Fruit fly (Drosophila melanogaster) whole organism, embryonic: ENCODE data around the gene ABCB7.

Experiments used
- Aef1 ChIP-seq: fragments of 200-800 bp; sonication (Bioruptor generic); IDR thresholded peaks from 3 replicates; pipeline ENCODE4 v1.3.6; 2022; ENCODE audit warnings: missing biosample characterization, missing genetic modification characterization
- Bdp1 ChIP-seq: fragments of 200-800 bp; sonication (Bioruptor generic); optimal IDR thresholded peaks from 3 replicates; lab custom pipeline; 2016; ENCODE audit warnings: missing biosample characterization, missing genetic modification characterization
- BtbVII ChIP-seq: fragments of 200-800 bp; sonication (Bioruptor generic); optimal IDR thresholded peaks from 3 replicates; lab custom pipeline; 2017; ENCODE audit warnings: missing biosample characterization, mild to moderate bottlenecking, missing genetic modification characterization
- CG1024 ChIP-seq: fragments of 200-800 bp; sonication (Bioruptor generic); IDR thresholded peaks from 2 replicates; pipeline ENCODE4 v1.3.6; 2022; ENCODE audit warnings: missing biosample characterization, missing genetic modification characterization
- CG10267 ChIP-seq: fragments of 200-800 bp; sonication (Bioruptor generic); optimal IDR thresholded peaks from 2 replicates; lab custom pipeline; 2018; ENCODE audit warnings: missing biosample characterization, mild to moderate bottlenecking, missing genetic modification characterization, moderate library complexity
- CG10462 ChIP-seq: fragments of 200-800 bp; sonication (Bioruptor generic); optimal IDR thresholded peaks from 2 replicates; lab custom pipeline; 2016; ENCODE audit warnings: missing biosample characterization, missing genetic modification characterization
- CG11085 ChIP-seq: fragments of 200-800 bp; sonication (Bioruptor generic); IDR thresholded peaks from 2 replicates; pipeline ENCODE4 v1.3.6; 2022; ENCODE audit warnings: missing biosample characterization, missing genetic modification characterization
- CG12104 ChIP-seq: fragments of 200-800 bp; sonication (Bioruptor generic); optimal IDR thresholded peaks from 3 replicates; lab custom pipeline; 2016; ENCODE audit warnings: missing biosample characterization, missing genetic modification characterization
- CG13894 ChIP-seq: fragments of 200-800 bp; sonication (Bioruptor generic); optimal IDR thresholded peaks from 3 replicates; lab custom pipeline; 2018; ENCODE audit warnings: missing biosample characterization, mild to moderate bottlenecking, missing genetic modification characterization, moderate library complexity
- CG1529 ChIP-seq: fragments of 200-800 bp; sonication (Bioruptor generic); optimal IDR thresholded peaks from 3 replicates; lab custom pipeline; 2018; ENCODE audit warnings: missing biosample characterization, missing genetic modification characterization
- CG16779 ChIP-seq: fragments of 200-800 bp; sonication (Bioruptor generic); IDR thresholded peaks from 2 replicates; pipeline ENCODE4 v1.3.6; 2022; ENCODE audit warnings: missing biosample characterization, missing genetic modification characterization
- CG17612 ChIP-seq: fragments of 200-800 bp; sonication (Bioruptor generic); IDR thresholded peaks from 2 replicates; pipeline ENCODE4 v1.3.6; 2022; ENCODE audit warnings: missing biosample characterization, missing genetic modification characterization
- CG18011 ChIP-seq: fragments of 200-800 bp; sonication (Bioruptor generic); optimal IDR thresholded peaks from 2 replicates; lab custom pipeline; 2017; ENCODE audit warnings: missing biosample characterization, missing genetic modification characterization, mild to moderate bottlenecking, moderate library complexity, missing genotype
- CG18599 ChIP-seq: fragments of 200-800 bp; sonication (Bioruptor generic); optimal IDR thresholded peaks from 3 replicates; lab custom pipeline; 2017; ENCODE audit warnings: missing biosample characterization, missing genetic modification characterization, mild to moderate bottlenecking, moderate library complexity, missing genetic modification reagents
- CG2678 ChIP-seq: fragments of 200-800 bp; sonication (Bioruptor generic); optimal IDR thresholded peaks from 3 replicates; lab custom pipeline; 2019; ENCODE audit warnings: missing biosample characterization, mild to moderate bottlenecking, missing genetic modification characterization, moderate library complexity
- CG2875 ChIP-seq: fragments of 200-800 bp; sonication (Bioruptor generic); optimal IDR thresholded peaks from 2 replicates; lab custom pipeline; 2017; ENCODE audit warnings: missing biosample characterization, mild to moderate bottlenecking, missing genetic modification characterization, missing genetic modification reagents
- CG33557 ChIP-seq: fragments of 200-800 bp; sonication (Bioruptor generic); optimal IDR thresholded peaks from 2 replicates; lab custom pipeline; 2019; ENCODE audit warnings: missing biosample characterization, mild to moderate bottlenecking, missing genetic modification characterization, moderate library complexity
- CG3407 ChIP-seq: fragments of 200-800 bp; sonication (Bioruptor generic); optimal IDR thresholded peaks from 2 replicates; lab custom pipeline; 2018; ENCODE audit warnings: missing biosample characterization, mild to moderate bottlenecking, missing genetic modification characterization
- CG34376 ChIP-seq: fragments of 200-800 bp; sonication (Bioruptor generic); optimal IDR thresholded peaks from 2 replicates; lab custom pipeline; 2018; ENCODE audit warnings: missing biosample characterization, mild to moderate bottlenecking, missing genetic modification characterization
- CG3995 ChIP-seq: fragments of 200-800 bp; sonication (Bioruptor generic); optimal IDR thresholded peaks from 3 replicates; lab custom pipeline; 2016; ENCODE audit warnings: missing biosample characterization, missing genetic modification characterization
- CG5953 ChIP-seq: fragments of 200-800 bp; sonication (Bioruptor generic); IDR thresholded peaks from 2 replicates; pipeline ENCODE4 v1.3.6; 2022; ENCODE audit warnings: missing biosample characterization, missing genetic modification characterization
- CG6175 ChIP-seq: fragments of 200-800 bp; sonication (Bioruptor generic); IDR thresholded peaks from 3 replicates; pipeline ENCODE4 v1.3.6; 2022; ENCODE audit warnings: missing biosample characterization, missing genetic modification characterization
- CG8359 ChIP-seq: fragments of 200-800 bp; sonication (Bioruptor generic); optimal IDR thresholded peaks from 2 replicates; lab custom pipeline; 2017; ENCODE audit warnings: missing biosample characterization, mild to moderate bottlenecking, missing genetic modification characterization, borderline replicate concordance
- CG9215 ChIP-seq: fragments of 200-800 bp; sonication (Bioruptor generic); IDR thresholded peaks from 2 replicates; pipeline ENCODE4 v1.3.6; 2022; ENCODE audit warnings: missing biosample characterization, missing genetic modification characterization
- CG9437 ChIP-seq: fragments of 200-800 bp; sonication (Bioruptor generic); optimal IDR thresholded peaks from 2 replicates; lab custom pipeline; 2018; ENCODE audit warnings: missing biosample characterization, mild to moderate bottlenecking, missing genetic modification characterization
- CG9817 ChIP-seq: fragments of 200-800 bp; sonication (Bioruptor generic); optimal IDR thresholded peaks from 2 replicates; lab custom pipeline; 2018; ENCODE audit warnings: missing biosample characterization, mild to moderate bottlenecking, missing genetic modification characterization, moderate library complexity
- CTCF ChIP-seq: fragments of 200-800 bp; sonication (Bioruptor generic); optimal IDR thresholded peaks from 2 replicates; lab custom pipeline; 2017; ENCODE audit warnings: missing biosample characterization, mild to moderate bottlenecking, missing genetic modification characterization, moderate library complexity
- Dek ChIP-seq: fragments of 200-800 bp; sonication (Bioruptor generic); optimal IDR thresholded peaks from 3 replicates; lab custom pipeline; 2019; ENCODE audit warnings: missing biosample characterization, mild to moderate bottlenecking, missing genetic modification characterization, moderate library complexity
- E2f2 ChIP-seq: fragments of 200-800 bp; sonication (Bioruptor generic); IDR thresholded peaks from 2 replicates; pipeline ENCODE4 v1.3.6; 2022; ENCODE audit warnings: missing biosample characterization, missing genetic modification characterization
- H2.0 ChIP-seq: fragments of 200-800 bp; sonication (Bioruptor generic); IDR thresholded peaks from 2 replicates; pipeline ENCODE4 v1.3.6; 2022; ENCODE audit warnings: missing biosample characterization, missing genetic modification characterization
- HLH3B ChIP-seq: fragments of 200-800 bp; sonication (Bioruptor generic); IDR thresholded peaks from 2 replicates; pipeline ENCODE4 v1.3.6; 2022; ENCODE audit warnings: missing biosample characterization, missing genetic modification characterization
- Hmx ChIP-seq: fragments of 200-800 bp; sonication (Bioruptor generic); optimal IDR thresholded peaks from 2 replicates; lab custom pipeline; 2016; ENCODE audit warnings: missing biosample characterization, missing genetic modification characterization
- Hr3 ChIP-seq: fragments of 200-800 bp; sonication (Bioruptor generic); optimal IDR thresholded peaks from 3 replicates; lab custom pipeline; 2016; ENCODE audit warnings: missing biosample characterization, missing genetic modification characterization
- Hr78 ChIP-seq, 2 experiments: fragments of 200-800 bp in 1 of 2; fragments of >200 bp in 1 of 2; sonication (Bioruptor generic) in 1 of 2; optimal IDR thresholded peaks; 2 replicates each; lab custom pipeline; 2017 to 2019; ENCODE audit warnings: missing biosample characterization in 2 of 2, missing genetic modification characterization in 2 of 2, mild to moderate bottlenecking in 1 of 2, moderate library complexity in 1 of 2
- Hsf ChIP-seq: fragments of 200-800 bp; sonication (Bioruptor generic); optimal IDR thresholded peaks from 3 replicates; lab custom pipeline; 2016; ENCODE audit warnings: missing biosample characterization, missing genetic modification characterization
- Lpt ChIP-seq: fragments of >200 bp; optimal IDR thresholded peaks from 2 replicates; lab custom pipeline; 2018; ENCODE audit warnings: missing biosample characterization, missing genetic modification characterization
- Six4 ChIP-seq: fragments of 200-800 bp; sonication (Bioruptor generic); optimal IDR thresholded peaks from 2 replicates; lab custom pipeline; 2016; ENCODE audit warnings: missing biosample characterization, missing genetic modification characterization
- Tbp ChIP-seq: fragments of >200 bp; optimal IDR thresholded peaks from 2 replicates; lab custom pipeline; 2018; ENCODE audit warnings: missing biosample characterization, missing genetic modification characterization
- abd-A ChIP-seq: fragments of 200-800 bp; sonication (Bioruptor generic); optimal IDR thresholded peaks from 3 replicates; lab custom pipeline; 2019; ENCODE audit warnings: missing biosample characterization, mild to moderate bottlenecking, missing genetic modification characterization, moderate library complexity
- bcd ChIP-seq: fragments of 200-800 bp; sonication (Bioruptor generic); optimal IDR thresholded peaks from 2 replicates; lab custom pipeline; 2017; ENCODE audit warnings: missing biosample characterization, mild to moderate bottlenecking, missing genetic modification characterization
- cato ChIP-seq: fragments of 200-800 bp; sonication (Bioruptor generic); optimal IDR thresholded peaks from 2 replicates; lab custom pipeline; 2016; ENCODE audit warnings: missing biosample characterization, missing genetic modification characterization, borderline replicate concordance
- chinmo ChIP-seq: fragments of 200-800 bp; sonication (Bioruptor generic); IDR thresholded peaks from 4 replicates; pipeline ENCODE4 v1.3.6; 2022; ENCODE audit warnings: missing biosample characterization, missing genetic modification characterization; ENCODE audit not compliant: partially characterized antibody
- hb ChIP-seq: fragments of 200-800 bp; sonication (Bioruptor generic); IDR thresholded peaks from 3 replicates; pipeline ENCODE4 v1.3.6; 2022; ENCODE audit warnings: missing biosample characterization, missing genetic modification characterization; ENCODE audit not compliant: partially characterized antibody
- nau ChIP-seq: fragments of 200-800 bp; sonication (Bioruptor generic); optimal IDR thresholded peaks from 3 replicates; lab custom pipeline; 2017; ENCODE audit warnings: missing biosample characterization, mild to moderate bottlenecking, missing genetic modification characterization, missing genetic modification reagents
- org-1 ChIP-seq: fragments of 200-800 bp; sonication (Bioruptor generic); optimal IDR thresholded peaks from 2 replicates; lab custom pipeline; 2017; ENCODE audit warnings: missing biosample characterization, missing genetic modification characterization
- p53 ChIP-seq: fragments of 200-800 bp; sonication (Bioruptor generic); optimal IDR thresholded peaks from 2 replicates; lab custom pipeline; 2016; ENCODE audit warnings: missing biosample characterization, missing genetic modification characterization
- prd ChIP-seq, 3 experiments: fragments of >200 bp in 2 of 3; fragments of 200-800 bp in 1 of 3; sonication (Bioruptor generic) in 1 of 3; optimal IDR thresholded peaks in 2 of 3; IDR thresholded peaks in 1 of 3; 2 replicates in 2 of 3; 3 replicates in 1 of 3; pipeline versions ENCODE4 v1.3.6 to Lab custom; 2017 to 2022; ENCODE audit warnings: missing biosample characterization in 1 of 3, missing genetic modification characterization in 1 of 3
- ttk ChIP-seq: fragments of 200-800 bp; sonication (Bioruptor generic); IDR thresholded peaks from 2 replicates; pipeline ENCODE4 v2.1.2; 2022; ENCODE audit warnings: missing biosample characterization, missing genetic modification characterization
- vvl ChIP-seq: fragments of 200-800 bp; sonication (Bioruptor generic); IDR thresholded peaks from 2 replicates; pipeline ENCODE4 v1.3.6; 2022; ENCODE audit warnings: missing biosample characterization, missing genetic modification characterization
- zfh2 ChIP-seq: fragments of 200-800 bp; sonication (Bioruptor generic); optimal IDR thresholded peaks from 2 replicates; lab custom pipeline; 2016; ENCODE audit warnings: missing biosample characterization, missing genetic modification characterization

The ABCB7 gene

dm6 chr3L:1628176-1628866 lies 10.1 kb downstream of the ABCB7 start, which contains the start of gene CG13928 (continued):
- TF ChIP-seq CG2678 (no peak), CG5953 (no peak), Six4 (no peak), CG18599 (GFP tag; lab: Kevin White, UChicago) (peak; percentile 34), CG1529 (GFP tag; lab: Kevin White, UChicago) (no peak), CG3995 (GFP tag; lab: Kevin White, UChicago) (peak; percentile 60), p53 (GFP tag; lab: Kevin White, UChicago) (no peak), CG34376 (GFP tag; lab: Kevin White, UChicago) (peak; percentile 16), CG8359 (GFP tag; lab: Kevin White, UChicago) (no peak), CG12104 (no peak), CG9215 (GFP tag; lab: Robert Waterston, UW) (no peak), CG16779 (GFP tag; lab: Robert Waterston, UW) (peak; percentile 87), bcd (peak; percentile 3), CG1024 (GFP tag; lab: Robert Waterston, UW) (0 out of 2 replicates have a peak, but pooled peaks have one; percentile 20), Tbp (GFP tag; lab: Kevin White, UChicago) (no peak), CG13894 (tag; lab: Kevin White, UChicago) (peak; percentile 98), H2.0 (no peak), CG33557 (no peak), Dek (tag; lab: Kevin White, UChicago) (no peak), Hr3 (GFP tag; lab: Kevin White, UChicago) (no peak), CG10462 (GFP tag; lab: Kevin White, UChicago) (no peak), CTCF (no peak), Hr78 (GFP tag; optimal IDR thresholded peaks at IDR 0.05; lab: Kevin White, UChicago) (no peak), CG2875 (GFP tag; lab: Kevin White, UChicago) (no peak), Bdp1 (GFP tag; lab: Kevin White, UChicago) (no peak), HLH3B (GFP tag; lab: Robert Waterston, UW) (no peak), CG18011 (GFP tag; lab: Kevin White, UChicago) (no peak), abd-A (tag; lab: Kevin White, UChicago) (peak; percentile 14), CG11085 (no peak), Lpt (GFP tag; lab: Kevin White, UChicago) (no peak), CG10267 (tag; lab: Kevin White, UChicago) (peak; percentile 44), CG17612 (GFP tag; lab: Robert Waterston, UW) (no peak), cato (GFP tag; lab: Kevin White, UChicago) (no peak), Hmx (GFP tag; lab: Kevin White, UChicago) (no peak), zfh2 (GFP tag; lab: Kevin White, UChicago) (no peak), vvl (GFP tag; lab: Robert Waterston, UW) (0 out of 2 replicates have a peak, but pooled peaks have one; percentile 18), CG9437 (no peak), CG3407 (no peak), chinmo (peak; percentile 73; the same call in 1 of the 4 replicates), prd (optimal IDR thresholded peaks at IDR 0.05; lab: Kevin White, UChicago) (no peak), prd (GFP tag; IDR thresholded peaks at IDR 0.05; lab: Robert Waterston, UW) (no peak), E2f2 (GFP tag; lab: Robert Waterston, UW) (no peak), org-1 (GFP tag; lab: Kevin White, UChicago) (no peak), Hsf (GFP tag; lab: Kevin White, UChicago) (no peak), CG9817 (tag; lab: Kevin White, UChicago) (no peak), hb (no peak), ttk (GFP tag; lab: Robert Waterston, UW) (0 out of 2 replicates have a peak, but pooled peaks have one; percentile 17), CG6175 (no peak), Aef1 (GFP tag; lab: Robert Waterston, UW) (no peak), BtbVII (GFP tag; lab: Kevin White, UChicago) (no peak), nau (GFP tag; lab: Kevin White, UChicago) (no peak)
